Fruit fly (Drosophila melanogaster): ENCODE data around the gene CG43999.

DNA sequence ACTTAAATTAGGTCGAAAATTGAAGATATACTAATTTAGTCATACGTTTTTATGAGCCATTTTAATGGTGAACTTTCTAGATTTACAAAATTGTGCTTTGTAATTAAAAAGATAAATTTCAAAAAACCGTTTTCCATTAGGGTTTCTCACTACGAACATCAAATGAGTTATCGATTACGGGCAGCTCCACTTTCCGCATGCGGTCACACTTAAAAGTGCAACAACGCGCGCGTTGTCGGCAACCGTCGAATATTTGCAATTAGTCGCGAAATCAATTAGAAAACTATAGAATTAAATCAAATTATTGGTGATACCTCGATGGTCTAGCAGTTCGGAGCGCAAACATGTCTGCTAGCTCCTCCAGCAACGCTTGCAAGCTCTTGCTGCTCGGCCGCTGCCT, 4.6 kb downstream of the CG43999 start, which contains the start of gene Ndc1:
- no peak for TF ChIP-seq rn (GFP tag; IDR thresholded peaks at IDR 0.05)
- TF ChIP-seq gl (tag; optimal IDR thresholded peaks at IDR 0.05) = no peak
